Fruit fly (Drosophila melanogaster): ENCODE data around the gene CG5958.
A peak's percentile ranks its signal among the peaks of the same experiment; 100 is the strongest.

The CG5958 gene

dm6 chr2L:7433957-7434736 lies 831 bp upstream of the CG5958 start (continued):
- peak; percentile 88 for TF ChIP-seq al (GFP tag; IDR thresholded peaks at IDR 0.05)
- TF ChIP-seq CG14441 (GFP tag; IDR thresholded peaks at IDR 0.05): peak; percentile 75
- peak; percentile 63 for TF ChIP-seq CG17328 (GFP tag; IDR thresholded peaks at IDR 0.05)
- TF ChIP-seq croc (GFP tag; conservative IDR thresholded peaks at IDR 0.05): no peak; the same call in 2 of the 3 replicates
- TF ChIP-seq odd (GFP tag; optimal IDR thresholded peaks at IDR 0.05): peak; percentile 41
- 0 out of 3 replicates have a peak, but pooled peaks have one; percentile 46 for TF ChIP-seq CG11093 (GFP tag; IDR thresholded peaks at IDR 0.05)
- TF ChIP-seq Nf-YA (GFP tag; IDR thresholded peaks at IDR 0.05): peak; percentile 62; the same call in 1 of the 2 replicates
- TF ChIP-seq CG12219 (GFP tag; optimal IDR thresholded peaks at IDR 0.05): peak; percentile 58
- TF ChIP-seq her (GFP tag; optimal IDR thresholded peaks at IDR 0.05): no peak
- TF ChIP-seq CG15269 (tag; optimal IDR thresholded peaks at IDR 0.05): peak; percentile 90
- peak; percentile 42; the same call in 1 of the 2 replicates for TF ChIP-seq Oaz (GFP tag; IDR thresholded peaks at IDR 0.05)
- TF ChIP-seq ssp (GFP tag; IDR thresholded peaks at IDR 0.05): peak; percentile 68
- TF ChIP-seq CG6689 (GFP tag; IDR thresholded peaks at IDR 0.05): peak; percentile 46; the same call in 1 of the 2 replicates
- TF ChIP-seq sisA (GFP tag; IDR thresholded peaks at IDR 0.05): peak; percentile 74
- no peak for TF ChIP-seq CG4328 (GFP tag; optimal IDR thresholded peaks at IDR 0.05)
- peak; percentile 46 to 51 for TF ChIP-seq dpn (GFP tag; optimal IDR thresholded peaks at IDR 0.05)
- TF ChIP-seq CG4360 (GFP tag; IDR thresholded peaks at IDR 0.05): no peak
- peak; percentile 64 for TF ChIP-seq HHEX (GFP tag; optimal IDR thresholded peaks at IDR 0.05)
- TF ChIP-seq vfl (GFP tag; optimal IDR thresholded peaks at IDR 0.05): no peak
- no peak for TF ChIP-seq Myb (GFP tag; optimal IDR thresholded peaks at IDR 0.05)
- TF ChIP-seq phol (tag; optimal IDR thresholded peaks at IDR 0.05): peak; percentile 40
- TF ChIP-seq CG12744 (GFP tag; optimal IDR thresholded peaks at IDR 0.05): no peak
- peak; percentile 78 for TF ChIP-seq Fer3 (tag; optimal IDR thresholded peaks at IDR 0.05)
- peak; percentile 73 for TF ChIP-seq CG9215 (GFP tag; IDR thresholded peaks at IDR 0.05)
- peak in 1 of 3 experiments; percentile 32 for TF ChIP-seq lola (GFP tag; optimal IDR thresholded peaks at IDR 0.05)
- no peak for TF ChIP-seq CG6791 (GFP tag; IDR thresholded peaks at IDR 0.05; ENCODE audit: partially characterized antibody)
- TF ChIP-seq Pdp1 (GFP tag; optimal IDR thresholded peaks at IDR 0.05): peak; percentile 14 to 31
- TF ChIP-seq CG2199 (GFP tag; IDR thresholded peaks at IDR 0.05): no peak
- TF ChIP-seq ems (GFP tag; optimal IDR thresholded peaks at IDR 0.05): peak; percentile 19
- TF ChIP-seq CG34376 (GFP tag; optimal IDR thresholded peaks at IDR 0.05): peak; percentile 37
- peak; percentile 63 for TF ChIP-seq fd96Cb (tag; optimal IDR thresholded peaks at IDR 0.05)
- TF ChIP-seq CG12236 (GFP tag; optimal IDR thresholded peaks at IDR 0.05): no peak
- peak; percentile 81 for TF ChIP-seq klu (GFP tag; IDR thresholded peaks at IDR 0.05)
- TF ChIP-seq grn (GFP tag; optimal IDR thresholded peaks at IDR 0.05): no peak
- peak; percentile 85 for TF ChIP-seq ranshi (GFP tag; IDR thresholded peaks at IDR 0.05)
- no peak for TF ChIP-seq sim (GFP tag; IDR thresholded peaks at IDR 0.05)
- TF ChIP-seq CG9932 (GFP tag; IDR thresholded peaks at IDR 0.05): peak; percentile 88
- no peak for TF ChIP-seq sna (GFP tag; IDR thresholded peaks at IDR 0.05; ENCODE audit: partially characterized antibody)
- TF ChIP-seq ATbp (GFP tag; optimal IDR thresholded peaks at IDR 0.05): peak; percentile 41
- no peak for TF ChIP-seq luna (GFP tag; optimal IDR thresholded peaks at IDR 0.05)
- TF ChIP-seq CG9609 (GFP tag; optimal IDR thresholded peaks at IDR 0.05): no peak
- no peak for TF ChIP-seq CHES-1-like (GFP tag; optimal IDR thresholded peaks at IDR 0.05)
- peak; percentile 56; the same call in 1 of the 2 replicates for TF ChIP-seq ap (GFP tag; IDR thresholded peaks at IDR 0.05)
- no peak for TF ChIP-seq ind (GFP tag; optimal IDR thresholded peaks at IDR 0.05)
- TF ChIP-seq CG11723 (GFP tag; optimal IDR thresholded peaks at IDR 0.05): peak; percentile 38
- TF ChIP-seq CG5953 (GFP tag; IDR thresholded peaks at IDR 0.05): peak; percentile 51; the same call in 1 of the 2 replicates
- no peak for TF ChIP-seq dan (GFP tag; IDR thresholded peaks at IDR 0.05)
- TF ChIP-seq CG6854 (GFP tag; optimal IDR thresholded peaks at IDR 0.05): peak; percentile 75
- no peak for TF ChIP-seq Lpt (GFP tag; optimal IDR thresholded peaks at IDR 0.05)
- no peak for TF ChIP-seq Dad (GFP tag; optimal IDR thresholded peaks at IDR 0.05)
